Worm (Caenorhabditis elegans) whole organism, mixed stage, embryonic: ENCODE measurements around the gene dmd-6.

Experiments used
- blmp-1 ChIP-seq: fragments of 150-350 bp; optimal IDR thresholded peaks from 2 replicates; lab custom pipeline; 2014; ENCODE audit warnings: missing biosample characterization, missing genetic modification characterization
- ceh-43 ChIP-seq: fragments of 200-800 bp; sonication (Bioruptor generic); optimal IDR thresholded peaks from 2 replicates; lab custom pipeline; 2018; ENCODE audit warnings: mild to moderate bottlenecking, missing genetic modification characterization, moderate library complexity, missing compliant biosample characterization
- elt-3 ChIP-seq: fragments of 150-350 bp; optimal IDR thresholded peaks from 2 replicates; lab custom pipeline; 2014; ENCODE audit warnings: missing biosample characterization, missing genetic modification characterization
- flh-1 ChIP-seq: fragments of 200-800 bp; sonication (Bioruptor generic); optimal IDR thresholded peaks from 2 replicates; lab custom pipeline; 2018; ENCODE audit warnings: mild to moderate bottlenecking, missing genetic modification characterization, moderate library complexity, missing compliant biosample characterization
- lin-13 ChIP-seq: fragments of 150-350 bp; optimal IDR thresholded peaks from 2 replicates; lab custom pipeline; 2014; ENCODE audit warnings: missing biosample characterization, missing genetic modification characterization
- nhr-2 ChIP-seq: fragments of 150-350 bp; optimal IDR thresholded peaks from 2 replicates; lab custom pipeline; 2014; ENCODE audit warnings: missing biosample characterization, missing genetic modification characterization
- nhr-237 ChIP-seq: fragments of 150-350 bp; optimal IDR thresholded peaks from 2 replicates; lab custom pipeline; 2014; ENCODE audit warnings: missing biosample characterization, missing genetic modification characterization
- nhr-76 ChIP-seq: sonication (generic microtip); optimal IDR thresholded peaks from 2 replicates; lab custom pipeline; 2017; ENCODE audit warnings: missing biosample characterization, missing genetic modification characterization
- pha-4 ChIP-seq: fragments of 150-350 bp; optimal IDR thresholded peaks from 2 replicates; lab custom pipeline; 2018; ENCODE audit warnings: missing biosample characterization, missing genetic modification reagents, missing genetic modification characterization
- snpc-4 ChIP-seq: fragments of 150-350 bp; optimal IDR thresholded peaks from 2 replicates; lab custom pipeline; 2014; ENCODE audit warnings: missing biosample characterization, missing genetic modification characterization
- sptf-1 ChIP-seq: sonication (generic microtip); optimal IDR thresholded peaks from 2 replicates; lab custom pipeline; 2017; ENCODE audit warnings: mild to moderate bottlenecking, missing genetic modification characterization, moderate library complexity, missing compliant biosample characterization
- unc-120 ChIP-seq: sonication (generic microtip); optimal IDR thresholded peaks from 2 replicates; lab custom pipeline; 2017; ENCODE audit warnings: missing genetic modification characterization, missing compliant biosample characterization; ENCODE audit not compliant: poor library complexity, severe bottlenecking
- unc-39 ChIP-seq: fragments of 150-350 bp; optimal IDR thresholded peaks from 2 replicates; lab custom pipeline; 2014; ENCODE audit warnings: missing biosample characterization, missing genetic modification characterization
- ztf-11 ChIP-seq: fragments of 150-350 bp; optimal IDR thresholded peaks from 2 replicates; lab custom pipeline; 2014; ENCODE audit warnings: missing biosample characterization, missing genetic modification characterization

DNA sequence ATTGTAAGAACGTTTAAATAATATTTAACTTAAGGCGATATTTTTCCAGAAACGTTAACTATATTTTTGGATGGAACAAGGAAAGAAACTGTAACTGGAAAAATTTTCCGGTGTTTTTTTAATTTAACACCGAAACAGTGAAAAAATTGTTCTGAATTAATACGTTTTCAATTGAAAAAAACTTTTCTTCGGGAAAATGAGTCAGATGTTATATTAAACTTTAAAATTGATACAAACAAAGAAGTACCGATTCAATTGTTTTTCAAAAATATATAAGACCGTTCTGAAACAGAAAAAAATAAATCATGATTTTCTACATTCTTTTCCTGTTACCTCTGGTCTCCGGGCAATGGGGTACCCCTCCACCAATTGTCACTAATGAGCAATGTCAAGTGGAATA lies 18.4 kb downstream of the dmd-6 start, which contains the start of gene ule-2:
- TF ChIP-seq lin-13 (tag; lab: Kevin White, UChicago) (no peak), sptf-1 (tag; lab: Kevin White, UChicago) (no peak), snpc-4 (tag; lab: Kevin White, UChicago) (no peak), unc-120 (tag; lab: Kevin White, UChicago) (no peak), pha-4 (no peak), elt-3 (tag; lab: Kevin White, UChicago) (no peak), unc-39 (no peak), nhr-237 (tag; lab: Kevin White, UChicago) (no peak), nhr-76 (no peak), ceh-43 (GFP tag; lab: Kevin White, UChicago) (no peak), ztf-11 (tag; lab: Kevin White, UChicago) (no peak), flh-1 (GFP tag; lab: Kevin White, UChicago) (no peak), nhr-2 (no peak), blmp-1 (tag; lab: Kevin White, UChicago) (no peak)
